Worm (Caenorhabditis elegans) whole organism, young adult: ENCODE results near the gene Y47D3A.34.

Experiments used
- B0336.3 ChIP-seq: fragments of 200-800 bp; sonication (Bioruptor generic); IDR thresholded peaks from 2 replicates; pipeline ENCODE4 v1.3.6; 2022; ENCODE audit warnings: missing genetic modification characterization, missing compliant biosample characterization
- C06A6.2 ChIP-seq: fragments of 200-800 bp; sonication (Bioruptor generic); conservative IDR thresholded peaks from 2 replicates; pipeline ENCODE4 v1.3.6; 2022; ENCODE audit warnings: missing genetic modification characterization, missing compliant biosample characterization
- F22D6.2 ChIP-seq: sonication (generic microtip); optimal IDR thresholded peaks from 2 replicates; lab custom pipeline; 2016; ENCODE audit warnings: mild to moderate bottlenecking, missing genetic modification characterization, missing compliant biosample characterization
- F52B5.7 ChIP-seq: sonication (generic microtip); optimal IDR thresholded peaks from 2 replicates; lab custom pipeline; 2016; ENCODE audit warnings: mild to moderate bottlenecking, missing genetic modification characterization, missing compliant biosample characterization
- T26A5.8 ChIP-seq: sonication (generic microtip); optimal IDR thresholded peaks from 2 replicates; lab custom pipeline; 2016; ENCODE audit warnings: missing genetic modification characterization, missing compliant biosample characterization
- Y53G8AR.9 ChIP-seq: fragments of 200-800 bp; sonication (Bioruptor generic); conservative IDR thresholded peaks from 2 replicates; pipeline ENCODE4 v1.3.6; 2022; ENCODE audit warnings: missing genetic modification reagents, missing genetic modification characterization, missing compliant biosample characterization
- Y56A3A.18 ChIP-seq: fragments of 200-800 bp; sonication (Bioruptor generic); IDR thresholded peaks from 2 replicates; pipeline ENCODE4 v1.3.6; 2022; ENCODE audit warnings: missing genetic modification reagents, missing genetic modification characterization, missing compliant biosample characterization
- ZK185.1 ChIP-seq: sonication (generic microtip); optimal IDR thresholded peaks from 2 replicates; lab custom pipeline; 2016; ENCODE audit warnings: mild to moderate bottlenecking, missing genetic modification characterization, missing compliant biosample characterization; ENCODE audit not compliant: poor library complexity, severe bottlenecking
- atf-7 ChIP-seq: sonication (generic microtip); optimal IDR thresholded peaks from 2 replicates; lab custom pipeline; 2017; ENCODE audit warnings: mild to moderate bottlenecking, missing genetic modification characterization, missing compliant biosample characterization
- attf-6 ChIP-seq: fragments of 200-800 bp; sonication (Bioruptor generic); IDR thresholded peaks from 2 replicates; pipeline ENCODE4 v1.3.6; 2022; ENCODE audit warnings: missing genetic modification reagents, missing genetic modification characterization, missing compliant biosample characterization
- bed-2 ChIP-seq: fragments of 200-800 bp; sonication (Bioruptor generic); IDR thresholded peaks from 2 replicates; pipeline ENCODE4 v1.3.6; 2022; ENCODE audit warnings: missing genetic modification reagents, missing genetic modification characterization, missing compliant biosample characterization
- ccch-3 ChIP-seq: fragments of 200-800 bp; sonication (Bioruptor generic); optimal IDR thresholded peaks from 2 replicates; lab custom pipeline; 2018; ENCODE audit warnings: mild to moderate bottlenecking, missing genetic modification characterization, missing compliant biosample characterization
- cebp-1 ChIP-seq, 2 experiments: fragments of 200-800 bp in 1 of 2; sonication (Bioruptor generic) in 1 of 2; sonication (generic microtip) in 1 of 2; IDR thresholded peaks in 1 of 2; optimal IDR thresholded peaks in 1 of 2; 2 replicates each; pipeline versions ENCODE4 v1.3.6 to Lab custom; 2017 to 2022; ENCODE audit warnings: missing compliant biosample characterization in 2 of 2, missing genetic modification characterization in 2 of 2, mild to moderate bottlenecking in 1 of 2, missing genetic modification reagents in 1 of 2, moderate library complexity in 1 of 2
- ceh-58 ChIP-seq: fragments of 200-800 bp; sonication (Bioruptor generic); IDR thresholded peaks from 2 replicates; pipeline ENCODE4 v1.3.6; 2022; ENCODE audit warnings: missing genetic modification characterization, missing compliant biosample characterization
- dox-1 ChIP-seq: fragments of 200-800 bp; sonication (Bioruptor generic); IDR thresholded peaks from 2 replicates; pipeline ENCODE4 v1.3.6; 2022; ENCODE audit warnings: missing genetic modification reagents, missing genetic modification characterization, missing compliant biosample characterization
- dpff-1 ChIP-seq: sonication (generic microtip); optimal IDR thresholded peaks from 2 replicates; lab custom pipeline; 2017; ENCODE audit warnings: mild to moderate bottlenecking, missing genetic modification characterization, missing compliant biosample characterization
- dpl-1 ChIP-seq: fragments of 150-350 bp; optimal IDR thresholded peaks from 2 replicates; lab custom pipeline; 2014; ENCODE audit warnings: missing biosample characterization, missing genetic modification reagents, missing genetic modification characterization
- efl-1 ChIP-seq: fragments of 150-350 bp; optimal IDR thresholded peaks from 2 replicates; lab custom pipeline; 2014; ENCODE audit warnings: missing biosample characterization, missing genetic modification reagents, missing genetic modification characterization
- ets-4 ChIP-seq: fragments of 200-800 bp; sonication (Bioruptor generic); optimal IDR thresholded peaks from 2 replicates; lab custom pipeline; 2018; ENCODE audit warnings: mild to moderate bottlenecking, missing genetic modification characterization, missing compliant biosample characterization
- fkh-3 ChIP-seq: sonication (generic microtip); optimal IDR thresholded peaks from 2 replicates; lab custom pipeline; 2016; ENCODE audit warnings: mild to moderate bottlenecking, missing genetic modification characterization, missing compliant biosample characterization
- gei-17 ChIP-seq: fragments of 200-800 bp; sonication (Bioruptor generic); optimal IDR thresholded peaks from 2 replicates; lab custom pipeline; 2018; ENCODE audit warnings: mild to moderate bottlenecking, missing genetic modification characterization, missing compliant biosample characterization
- him-1 ChIP-seq: sonication (generic microtip); optimal IDR thresholded peaks from 2 replicates; lab custom pipeline; 2016; ENCODE audit warnings: missing genotype, missing genetic modification reagents, missing genetic modification characterization, missing compliant biosample characterization
- hmg-1.2 ChIP-seq: fragments of 200-800 bp; sonication (Bioruptor generic); IDR thresholded peaks from 2 replicates; pipeline ENCODE4 v1.3.6; 2022; ENCODE audit warnings: missing genetic modification reagents, missing genetic modification characterization, missing compliant biosample characterization
- hrde-1 ChIP-seq: sonication (generic microtip); optimal IDR thresholded peaks from 2 replicates; lab custom pipeline; 2016; ENCODE audit warnings: missing genetic modification characterization, mild to moderate bottlenecking, missing compliant biosample characterization, moderate library complexity, missing genotype, missing genetic modification reagents, borderline replicate concordance
- hsf-1 ChIP-seq: fragments of 200-800 bp; sonication (Bioruptor generic); IDR thresholded peaks from 2 replicates; pipeline ENCODE4 v1.3.6; 2022; ENCODE audit warnings: missing genetic modification reagents, missing genetic modification characterization, missing compliant biosample characterization
- lin-40 ChIP-seq: sonication (generic microtip); optimal IDR thresholded peaks from 2 replicates; lab custom pipeline; 2016; ENCODE audit warnings: missing genetic modification characterization, mild to moderate bottlenecking, missing compliant biosample characterization, missing genotype, missing genetic modification reagents
- lir-1 ChIP-seq: fragments of 200-800 bp; sonication (Bioruptor generic); conservative IDR thresholded peaks from 2 replicates; pipeline ENCODE4 v1.3.6; 2022; ENCODE audit warnings: missing genetic modification reagents, missing genetic modification characterization, missing compliant biosample characterization
- lsy-27 ChIP-seq: sonication (generic microtip); optimal IDR thresholded peaks from 2 replicates; lab custom pipeline; 2017; ENCODE audit warnings: missing genetic modification characterization, mild to moderate bottlenecking, missing compliant biosample characterization, antibody characterized with exemption, missing genotype, borderline replicate concordance; ENCODE audit not compliant: insufficient read depth
- nfyb-1 ChIP-seq: fragments of 200-800 bp; sonication (Bioruptor generic); IDR thresholded peaks from 2 replicates; pipeline ENCODE4 v1.3.6; 2022; ENCODE audit warnings: missing genetic modification reagents, missing genetic modification characterization, missing compliant biosample characterization
- nhr-80 ChIP-seq: sonication (generic microtip); optimal IDR thresholded peaks from 2 replicates; lab custom pipeline; 2016; ENCODE audit warnings: missing genetic modification characterization, missing compliant biosample characterization
- nhr-90 ChIP-seq: sonication (generic microtip); optimal IDR thresholded peaks from 2 replicates; lab custom pipeline; 2016; ENCODE audit warnings: missing genotype, mild to moderate bottlenecking, missing genetic modification characterization, missing compliant biosample characterization
- pbrm-1 ChIP-seq: fragments of 200-800 bp; sonication (Bioruptor generic); IDR thresholded peaks from 2 replicates; pipeline ENCODE4 v1.3.6; 2022; ENCODE audit warnings: missing genetic modification reagents, missing genetic modification characterization, missing compliant biosample characterization
- rpc-1 ChIP-seq, 2 experiments: fragments of 150-350 bp in 1 of 2; sonication (generic microtip) in 1 of 2; optimal IDR thresholded peaks; 2 replicates each; lab custom pipeline; 2014 to 2018; ENCODE audit warnings: missing biosample characterization in 1 of 2, missing genetic modification characterization in 1 of 2, missing genetic modification reagents in 1 of 2, missing genotype in 1 of 2
- sea-2 ChIP-seq: fragments of 200-800 bp; sonication (Bioruptor generic); IDR thresholded peaks from 2 replicates; pipeline ENCODE4 v1.3.6; 2022; ENCODE audit warnings: missing genetic modification characterization, missing compliant biosample characterization
- snpc-1.3 ChIP-seq: sonication (generic microtip); optimal IDR thresholded peaks from 2 replicates; lab custom pipeline; 2017; ENCODE audit warnings: missing genetic modification characterization, mild to moderate bottlenecking, missing compliant biosample characterization, antibody characterized with exemption, moderate library complexity, missing genotype, missing genetic modification reagents; ENCODE audit not compliant: insufficient read depth
- sptf-2 ChIP-seq: fragments of 200-800 bp; sonication (Bioruptor generic); optimal IDR thresholded peaks from 2 replicates; lab custom pipeline; 2018; ENCODE audit warnings: mild to moderate bottlenecking, missing genetic modification characterization, missing compliant biosample characterization
- tbx-9 ChIP-seq: sonication (generic microtip); optimal IDR thresholded peaks from 2 replicates; lab custom pipeline; 2016; ENCODE audit warnings: borderline replicate concordance, missing genetic modification characterization, inconsistent platforms, missing compliant biosample characterization
- ztf-22 ChIP-seq: fragments of 200-800 bp; sonication (Bioruptor generic); optimal IDR thresholded peaks from 2 replicates; lab custom pipeline; 2018; ENCODE audit warnings: mild to moderate bottlenecking, missing genetic modification characterization, moderate library complexity, missing compliant biosample characterization
- ztf-25 ChIP-seq: fragments of 200-800 bp; sonication (Bioruptor generic); IDR thresholded peaks from 2 replicates; pipeline ENCODE4 v1.3.6; 2022; ENCODE audit warnings: missing genetic modification reagents, missing genetic modification characterization, missing compliant biosample characterization

Y47D3A.34 gene

DNA sequence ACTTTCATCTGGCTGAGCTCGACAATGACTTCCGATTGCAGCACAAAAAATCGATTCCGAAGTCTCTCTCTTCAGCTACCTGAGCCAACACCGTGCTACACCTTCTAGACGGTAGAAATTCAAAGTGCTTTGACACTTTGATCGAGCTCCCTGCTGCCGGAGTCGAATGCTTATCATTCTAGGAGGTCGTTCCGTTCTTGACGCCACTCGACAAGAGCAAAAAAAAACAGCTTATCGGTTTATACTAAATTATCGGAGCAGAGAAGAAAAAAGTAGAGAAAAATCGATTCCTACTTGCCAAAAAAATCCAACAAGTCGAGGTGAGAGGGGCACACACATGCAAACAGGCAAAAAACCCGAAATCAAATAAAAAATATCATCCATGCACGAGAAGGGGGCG lies 33.9 kb upstream of the Y47D3A.34 start:
- TF ChIP-seq T26A5.8 (tag; lab: Kevin White, UChicago): no peak
- no peak for TF ChIP-seq ceh-58 (GFP tag; lab: Robert Waterston, UW)
- TF ChIP-seq lsy-27 (tag; lab: Kevin White, UChicago): no peak
- peak; percentile 80 for TF ChIP-seq nhr-80 (tag; lab: Kevin White, UChicago)
- TF ChIP-seq ccch-3: no peak
- no peak for TF ChIP-seq hsf-1 (GFP tag; lab: Robert Waterston, UW)
- no peak for TF ChIP-seq gei-17 (GFP tag; lab: Kevin White, UChicago)
- TF ChIP-seq atf-7 (tag; lab: Kevin White, UChicago): no peak
- no peak for TF ChIP-seq rpc-1 (optimal IDR thresholded peaks at IDR 0.05; lab: Kevin White, UChicago)
- no peak for TF ChIP-seq rpc-1 (tag; optimal IDR thresholded peaks at IDR 0.05; lab: Kevin White, UChicago)

DNA sequence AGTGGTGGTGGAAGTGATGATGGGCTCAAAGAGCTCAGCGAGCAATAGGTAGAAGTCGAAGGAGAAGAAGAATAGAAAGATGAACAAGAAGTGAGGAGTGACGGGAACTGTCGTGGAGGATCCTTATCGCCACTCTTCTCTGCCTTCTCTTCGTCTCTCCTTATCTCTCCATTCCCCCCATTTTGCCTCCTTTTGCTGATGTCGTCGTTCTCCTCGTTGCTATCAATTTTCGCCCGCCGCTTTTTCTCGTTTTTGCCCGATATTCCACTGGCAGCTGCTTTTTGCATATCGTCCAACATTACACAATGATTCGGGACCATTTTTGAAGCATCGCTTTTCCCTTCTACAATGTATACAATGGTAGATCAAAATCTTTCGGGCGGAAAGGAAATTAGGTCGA lies 32.7 kb upstream of the Y47D3A.34 start:
- TF ChIP-seq attf-6 (GFP tag; lab: Robert Waterston, UW) (no peak), B0336.3 (GFP tag; lab: Robert Waterston, UW) (peak; percentile 56; the same call in 1 of the 2 replicates), ets-4 (GFP tag; lab: Kevin White, UChicago) (no peak), nhr-80 (tag; lab: Kevin White, UChicago) (peak; percentile 82), dpl-1 (GFP tag; lab: Kevin White, UChicago) (no peak), sea-2 (GFP tag; lab: Robert Waterston, UW) (no peak), snpc-1.3 (tag; lab: Kevin White, UChicago) (no peak), dox-1 (0 out of 2 replicates have a peak, but pooled peaks have one; percentile 26), him-1 (tag; lab: Kevin White, UChicago) (no peak), hmg-1.2 (0 out of 2 replicates have a peak, but pooled peaks have one; percentile 7), sptf-2 (GFP tag; lab: Kevin White, UChicago) (no peak), nhr-90 (no peak)

DNA sequence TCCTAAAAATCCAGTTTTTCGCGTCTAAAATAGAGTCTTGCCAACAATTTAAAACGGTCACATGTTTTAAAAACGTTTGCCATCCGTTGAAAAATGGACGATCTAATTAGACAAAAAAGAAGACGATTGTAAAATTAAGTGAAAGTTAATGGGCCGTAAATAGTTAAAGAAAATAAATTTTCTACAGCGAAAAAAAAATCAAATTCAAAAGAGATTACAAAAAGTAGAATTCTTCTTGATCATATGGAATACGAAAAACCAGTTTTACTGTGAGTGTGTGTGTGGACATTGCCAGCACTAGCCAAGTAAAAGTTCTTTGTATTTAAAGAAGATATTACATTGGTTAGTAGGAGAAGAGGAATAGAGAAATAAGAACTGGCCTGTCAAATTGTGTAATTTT lies 27.4 kb upstream of the Y47D3A.34 start:
- TF ChIP-seq ZK185.1 (tag; lab: Kevin White, UChicago) (no peak), lin-40 (tag; lab: Kevin White, UChicago) (peak; percentile 53), dpff-1 (tag; lab: Kevin White, UChicago) (no peak), ceh-58 (GFP tag; lab: Robert Waterston, UW) (no peak), fkh-3 (tag; lab: Kevin White, UChicago) (no peak)

DNA sequence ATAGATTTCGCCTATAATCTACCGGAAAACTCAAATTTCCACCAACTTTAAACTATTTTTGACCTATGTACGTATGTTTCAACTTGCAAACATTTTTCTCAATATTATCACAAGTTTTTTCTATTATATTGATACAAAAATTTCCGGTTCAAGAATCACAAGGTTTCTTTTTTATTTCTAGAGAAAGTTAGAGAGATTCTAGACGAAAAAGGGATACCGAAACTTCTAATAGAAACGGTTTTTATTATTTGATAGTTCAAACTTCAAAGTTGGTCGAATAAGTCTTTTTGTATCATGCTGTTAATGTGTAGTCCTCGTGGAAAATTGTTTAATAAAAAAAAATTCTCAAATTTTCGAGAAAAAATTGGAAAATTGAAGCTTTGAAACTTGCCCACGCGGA lies 20.4 kb upstream of the Y47D3A.34 start:
- no peak for TF ChIP-seq ztf-22 (GFP tag; lab: Kevin White, UChicago)
- TF ChIP-seq lin-40 (tag; lab: Kevin White, UChicago): peak; percentile 45
- TF ChIP-seq bed-2: no peak
- no peak for TF ChIP-seq dox-1
- 0 out of 2 replicates have a peak, but pooled peaks have one; percentile 15 for TF ChIP-seq C06A6.2
- no peak for TF ChIP-seq Y53G8AR.9 (GFP tag; lab: Robert Waterston, UW)
- TF ChIP-seq F22D6.2 (tag; lab: Kevin White, UChicago): no peak

DNA sequence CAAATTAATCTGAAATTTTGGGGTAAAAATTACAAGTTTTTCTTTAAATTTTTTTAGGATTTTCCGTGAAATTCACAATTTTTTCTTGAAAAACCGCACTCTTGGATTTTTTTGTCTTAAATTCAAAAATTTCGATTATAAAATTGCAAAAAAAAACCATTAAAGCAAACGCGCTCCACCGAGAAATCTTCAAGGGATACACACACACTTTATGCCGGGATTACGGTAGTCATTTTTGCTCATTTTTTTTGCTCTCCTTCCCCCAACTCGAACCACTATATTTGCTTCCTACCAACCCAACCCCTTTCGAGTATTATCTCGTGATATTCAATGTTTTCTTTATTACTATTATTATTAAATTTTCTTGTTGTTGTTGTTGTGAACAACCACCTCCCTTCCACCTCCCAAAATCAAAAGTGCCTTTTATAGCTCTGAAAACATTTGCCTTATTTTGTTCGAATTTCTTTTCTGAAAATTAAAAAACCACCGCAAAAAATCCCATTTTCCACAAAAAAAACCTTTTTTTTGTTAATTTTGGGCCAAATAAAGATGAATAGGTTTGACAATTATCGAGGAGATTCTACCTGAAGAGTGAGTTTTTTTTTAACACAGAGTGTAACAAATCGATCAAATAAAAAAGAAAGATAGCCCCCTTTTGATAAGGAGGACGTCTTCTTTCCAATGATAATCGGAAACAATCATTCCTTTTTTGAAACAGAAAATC lies 17.2 kb upstream of the Y47D3A.34 start, which contains the start of gene Y47D3A.32:
Gene Y47D3A.32 (plus strand): TSS at position 674 of the 724 bp plus-strand sequence.
- TF ChIP-seq hrde-1 (tag; lab: Kevin White, UChicago) (no peak), dpff-1 (tag; lab: Kevin White, UChicago) (peak; percentile 65), Y53G8AR.9 (GFP tag; lab: Robert Waterston, UW) (peak; percentile 34; the same call in 1 of the 2 replicates), ztf-25 (GFP tag; lab: Robert Waterston, UW) (peak; percentile 59; the same call in 1 of the 2 replicates), Y56A3A.18 (GFP tag; lab: Robert Waterston, UW) (peak; percentile 76), cebp-1 (GFP tag; IDR thresholded peaks at IDR 0.05; lab: Robert Waterston, UW) (no peak), cebp-1 (tag; optimal IDR thresholded peaks at IDR 0.05; lab: Kevin White, UChicago) (peak; percentile 61), tbx-9 (tag; lab: Kevin White, UChicago) (no peak), pbrm-1 (peak; percentile 33; the same call in 1 of the 2 replicates), F52B5.7 (tag; lab: Kevin White, UChicago) (peak; percentile 44), hmg-1.2 (no peak; the same call in 1 of the 2 replicates), efl-1 (GFP tag; lab: Kevin White, UChicago) (no peak), B0336.3 (GFP tag; lab: Robert Waterston, UW) (peak; percentile 59), lir-1 (GFP tag; lab: Robert Waterston, UW) (no peak), nfyb-1 (GFP tag; lab: Robert Waterston, UW) (peak; percentile 78)
